Fruit fly (Drosophila melanogaster) whole organism: Measurements from ENCODE around the gene stumps.

Experiments used
- CG8478 ChIP-seq: fragments of >200 bp; optimal IDR thresholded peaks from 2 replicates; lab custom pipeline; 2018; ENCODE audit warnings: inconsistent platforms
- EcR ChIP-seq, 2 experiments: fragments of >200 bp; optimal IDR thresholded peaks; 2 replicates each; lab custom pipeline; 2017; ENCODE audit warnings: missing biosample characterization in 2 of 2, missing genetic modification characterization in 2 of 2, missing genetic modification reagents in 2 of 2
- psq ChIP-seq: fragments of >200 bp; optimal IDR thresholded peaks from 2 replicates; lab custom pipeline; 2017
- usp ChIP-seq: fragments of >200 bp; optimal IDR thresholded peaks from 2 replicates; lab custom pipeline; 2017; ENCODE audit warnings: missing biosample characterization, missing genetic modification characterization, mixed read lengths

dm6 chr3R:14548752-14549151 lies 28.3 kb upstream of the stumps start:
- TF ChIP-seq usp, result no peak
- TF ChIP-seq EcR (GFP tag; optimal IDR thresholded peaks at IDR 0.05; lab: Kevin White, UChicago), result no peak
- no peak for TF ChIP-seq psq (lab: Kevin White, UChicago)
- TF ChIP-seq CG8478, result no peak
